Worm (Caenorhabditis elegans) whole organism, L4/young adult: ENCODE results near the gene ZK813.1.

Source experiments
- W03F9.2 ChIP-seq: fragments of 150-350 bp; optimal IDR thresholded peaks from 2 replicates; lab custom pipeline; 2014; ENCODE audit warnings: missing biosample characterization, missing genetic modification characterization
- dao-5 ChIP-seq: sonication (generic microtip); optimal IDR thresholded peaks from 2 replicates; lab custom pipeline; 2016; ENCODE audit warnings: missing genotype, missing genetic modification characterization, moderate library complexity, missing compliant biosample characterization
- him-1 ChIP-seq: sonication (generic microtip); optimal IDR thresholded peaks from 2 replicates; lab custom pipeline; 2016; ENCODE audit warnings: missing genotype, missing genetic modification reagents, missing genetic modification characterization, missing compliant biosample characterization

- TF ChIP-seq dao-5 (tag; lab: Kevin White, UChicago) (no peak), him-1 (tag; lab: Kevin White, UChicago) (no peak), W03F9.2 (tag; lab: Kevin White, UChicago) (no peak)
Measured at ce11 chrX:3492431-3492830, 46.3 kb downstream of the ZK813.1 start.
